Fruit fly (Drosophila melanogaster) whole organism, pupa: ENCODE measurements around the gene CG43116.

Experiments
- CG10348 ChIP-seq: fragments of 200-800 bp; sonication (Bioruptor generic); IDR thresholded peaks from 2 replicates; pipeline ENCODE4 v1.3.6; 2022; ENCODE audit warnings: missing biosample characterization, missing genetic modification characterization
- CG12605 ChIP-seq: fragments of 200-800 bp; sonication (Bioruptor generic); IDR thresholded peaks from 2 replicates; pipeline ENCODE4 v1.3.6; 2022; ENCODE audit warnings: missing biosample characterization, missing genetic modification characterization
- CG13204 ChIP-seq: fragments of 200-800 bp; sonication (Bioruptor generic); optimal IDR thresholded peaks from 2 replicates; lab custom pipeline; 2018; ENCODE audit warnings: missing biosample characterization, mild to moderate bottlenecking, missing genetic modification characterization, moderate library complexity
- CG14655 ChIP-seq: fragments of 200-800 bp; sonication (Bioruptor generic); optimal IDR thresholded peaks from 3 replicates; lab custom pipeline; 2017; ENCODE audit warnings: mild to moderate bottlenecking, missing biosample characterization, missing genetic modification reagents, missing genetic modification characterization
- CG15710 ChIP-seq: fragments of 200-800 bp; sonication (Bioruptor generic); optimal IDR thresholded peaks from 2 replicates; lab custom pipeline; 2018; ENCODE audit warnings: missing biosample characterization, mild to moderate bottlenecking, missing genetic modification characterization, moderate library complexity
- CG34367 ChIP-seq: fragments of 200-800 bp; sonication (Bioruptor generic); optimal IDR thresholded peaks from 2 replicates; lab custom pipeline; 2018; ENCODE audit warnings: missing biosample characterization, mild to moderate bottlenecking, missing genetic modification characterization
- CG4496 ChIP-seq: fragments of 200-800 bp; sonication (Bioruptor generic); IDR thresholded peaks from 3 replicates; pipeline ENCODE4 v1.3.6; 2022; ENCODE audit warnings: missing biosample characterization, missing genetic modification characterization
- CG8159 ChIP-seq: fragments of 200-800 bp; sonication (Bioruptor generic); optimal IDR thresholded peaks from 3 replicates; lab custom pipeline; 2018; ENCODE audit warnings: missing biosample characterization, mild to moderate bottlenecking, missing genetic modification characterization, moderate library complexity
- CG8301 ChIP-seq: fragments of 200-800 bp; sonication (Bioruptor generic); optimal IDR thresholded peaks from 2 replicates; lab custom pipeline; 2018; ENCODE audit warnings: missing biosample characterization, mild to moderate bottlenecking, missing genetic modification characterization
- CG9948 ChIP-seq: fragments of 200-800 bp; sonication (Bioruptor generic); optimal IDR thresholded peaks from 2 replicates; lab custom pipeline; 2018; ENCODE audit warnings: missing biosample characterization, mild to moderate bottlenecking, missing genetic modification characterization, moderate library complexity
- D1 ChIP-seq: fragments of 200-800 bp; sonication (Bioruptor generic); optimal IDR thresholded peaks from 2 replicates; lab custom pipeline; 2018; ENCODE audit warnings: missing biosample characterization, mild to moderate bottlenecking, missing genetic modification characterization, moderate library complexity
- EcR ChIP-seq: fragments of 200-800 bp; sonication (Bioruptor generic); optimal IDR thresholded peaks from 3 replicates; lab custom pipeline; 2019; ENCODE audit warnings: missing biosample characterization, missing genetic modification characterization, mild to moderate bottlenecking, moderate library complexity, missing genetic modification reagents
- Ets98B ChIP-seq: fragments of 200-800 bp; sonication (Bioruptor generic); IDR thresholded peaks from 2 replicates; pipeline ENCODE4 v1.3.6; 2022; ENCODE audit warnings: missing biosample characterization, missing genetic modification characterization
- Pif1A ChIP-seq: fragments of 200-800 bp; sonication (Bioruptor generic); optimal IDR thresholded peaks from 3 replicates; lab custom pipeline; 2016; ENCODE audit warnings: missing biosample characterization, missing genetic modification characterization
- Pif1B ChIP-seq: fragments of 200-800 bp; sonication (Bioruptor generic); optimal IDR thresholded peaks from 3 replicates; lab custom pipeline; 2016; ENCODE audit warnings: missing biosample characterization, missing genetic modification characterization
- Snoo ChIP-seq: fragments of 200-800 bp; sonication (Bioruptor generic); optimal IDR thresholded peaks from 3 replicates; lab custom pipeline; 2017; ENCODE audit warnings: missing biosample characterization, mild to moderate bottlenecking, missing genetic modification characterization, inconsistent platforms
- fd96Ca ChIP-seq: fragments of 200-800 bp; sonication (Bioruptor generic); IDR thresholded peaks from 3 replicates; pipeline ENCODE4 v1.3.6; 2022; ENCODE audit warnings: missing biosample characterization, missing genetic modification characterization
- gl ChIP-seq: fragments of 200-800 bp; sonication (Bioruptor generic); optimal IDR thresholded peaks from 2 replicates; lab custom pipeline; 2018; ENCODE audit warnings: missing biosample characterization, mild to moderate bottlenecking, missing genetic modification characterization
- rn ChIP-seq: fragments of 200-800 bp; sonication (Bioruptor generic); IDR thresholded peaks from 2 replicates; pipeline ENCODE4 v1.3.6; 2022; ENCODE audit warnings: missing biosample characterization, missing genetic modification characterization

CG43116 gene

dm6 chr3R:26031968-26032610, 35.3 kb upstream of the CG43116 start:
- TF ChIP-seq EcR (GFP tag; lab: Kevin White, UChicago) (peak; percentile 60), CG12605 (no peak)

dm6 chr3R:26030562-26030961, 33.8 kb upstream of the CG43116 start:
- TF ChIP-seq CG13204 (no peak), CG14655 (no peak), Ets98B (GFP tag; lab: Robert Waterston, UW) (no peak), Snoo (tag; lab: Kevin White, UChicago) (no peak), rn (GFP tag; lab: Robert Waterston, UW) (no peak), CG8301 (tag; lab: Kevin White, UChicago) (no peak), fd96Ca (GFP tag; lab: Robert Waterston, UW) (no peak), D1 (tag; lab: Kevin White, UChicago) (no peak), CG4496 (GFP tag; lab: Robert Waterston, UW) (no peak), CG34367 (tag; lab: Kevin White, UChicago) (no peak), EcR (GFP tag; lab: Kevin White, UChicago) (no peak), Pif1B (GFP tag; lab: Kevin White, UChicago) (no peak), Pif1A (GFP tag; lab: Kevin White, UChicago) (no peak)

- TF ChIP-seq Ets98B (GFP tag; lab: Robert Waterston, UW) (no peak), Pif1A (GFP tag; lab: Kevin White, UChicago) (no peak)
- TF ChIP-seq, all 21 proteins: peak for 0
Observed at dm6 chr3R:26027903-26028302, 31.1 kb upstream of the CG43116 start.

- TF ChIP-seq CG8301 (tag; lab: Kevin White, UChicago) = no peak
- no peak for TF ChIP-seq CG13204
- no peak for TF ChIP-seq CG12605
- TF ChIP-seq Ets98B (GFP tag; lab: Robert Waterston, UW) = no peak
- TF ChIP-seq Pif1A (GFP tag; lab: Kevin White, UChicago) = no peak
- no peak for TF ChIP-seq CG4496 (GFP tag; lab: Robert Waterston, UW)
- no peak for TF ChIP-seq D1 (tag; lab: Kevin White, UChicago)
- TF ChIP-seq CG8159 (tag; lab: Kevin White, UChicago) = no peak
- no peak for TF ChIP-seq Pif1B (GFP tag; lab: Kevin White, UChicago)
- TF ChIP-seq Snoo (tag; lab: Kevin White, UChicago) = no peak
- no peak for TF ChIP-seq CG14655
- no peak for TF ChIP-seq gl (tag; lab: Kevin White, UChicago)
- TF ChIP-seq CG9948 = no peak
- TF ChIP-seq CG15710 = no peak
- TF ChIP-seq CG10348 (GFP tag; lab: Robert Waterston, UW) = no peak
Observed at dm6 chr3R:26026631-26027274, 30.0 kb upstream of the CG43116 start.

- no peak for TF ChIP-seq CG8159 (tag; lab: Kevin White, UChicago)
- no peak for TF ChIP-seq CG8301 (tag; lab: Kevin White, UChicago)
- TF ChIP-seq Snoo (tag; lab: Kevin White, UChicago) = no peak
- TF ChIP-seq CG13204 = no peak
- no peak for TF ChIP-seq CG10348 (GFP tag; lab: Robert Waterston, UW)
- no peak for TF ChIP-seq EcR (GFP tag; lab: Kevin White, UChicago)
- no peak for TF ChIP-seq gl (tag; lab: Kevin White, UChicago)
- TF ChIP-seq Pif1A (GFP tag; lab: Kevin White, UChicago) = no peak
- TF ChIP-seq D1 (tag; lab: Kevin White, UChicago) = no peak
- TF ChIP-seq, all 21 proteins: peak for 0
Observed at dm6 chr3R:26024596-26025213, 27.9 kb upstream of the CG43116 start.

- TF ChIP-seq CG13204 (no peak), CG8159 (tag; lab: Kevin White, UChicago) (no peak), Snoo (tag; lab: Kevin White, UChicago) (no peak), CG4496 (GFP tag; lab: Robert Waterston, UW) (no peak), D1 (tag; lab: Kevin White, UChicago) (no peak), CG14655 (no peak), CG9948 (no peak), Pif1A (GFP tag; lab: Kevin White, UChicago) (no peak), Ets98B (GFP tag; lab: Robert Waterston, UW) (no peak), fd96Ca (GFP tag; lab: Robert Waterston, UW) (no peak)
Observed at dm6 chr3R:26023252-26023651, 26.5 kb upstream of the CG43116 start.
